Fruit fly (Drosophila melanogaster) whole organism, embryonic: ENCODE measurements around the gene CG18428.
A peak's percentile ranks its signal among the peaks of the same experiment; 100 is the strongest.

Source experiments
- Asciz ChIP-seq: fragments of 200-800 bp; sonication (Bioruptor generic); optimal IDR thresholded peaks from 2 replicates; lab custom pipeline; 2017; ENCODE audit warnings: missing biosample characterization, mild to moderate bottlenecking, missing genetic modification characterization, missing genetic modification reagents
- Atf6 ChIP-seq: fragments of 200-800 bp; sonication (Bioruptor generic); IDR thresholded peaks from 2 replicates; pipeline ENCODE4 v1.3.6; 2022; ENCODE audit warnings: missing biosample characterization, missing genetic modification characterization
- CG10321 ChIP-seq: fragments of 200-800 bp; sonication (Bioruptor generic); IDR thresholded peaks from 2 replicates; pipeline ENCODE4 v1.3.6; 2022; ENCODE audit warnings: missing biosample characterization, missing genetic modification characterization
- CG11456 ChIP-seq: fragments of 200-800 bp; sonication (Bioruptor generic); IDR thresholded peaks from 3 replicates; pipeline ENCODE4 v1.3.6; 2022; ENCODE audit warnings: missing biosample characterization, missing genetic modification characterization
- CG11504 ChIP-seq: fragments of 200-800 bp; sonication (Bioruptor generic); optimal IDR thresholded peaks from 3 replicates; lab custom pipeline; 2019; ENCODE audit warnings: missing biosample characterization, mild to moderate bottlenecking, missing genetic modification characterization, moderate library complexity
- CG13894 ChIP-seq: fragments of 200-800 bp; sonication (Bioruptor generic); optimal IDR thresholded peaks from 3 replicates; lab custom pipeline; 2018; ENCODE audit warnings: missing biosample characterization, mild to moderate bottlenecking, missing genetic modification characterization, moderate library complexity
- CG14860 ChIP-seq: fragments of 200-800 bp; sonication (Bioruptor generic); IDR thresholded peaks from 3 replicates; pipeline ENCODE4 v1.3.6; 2022; ENCODE audit warnings: missing biosample characterization, missing genetic modification characterization; ENCODE audit not compliant: partially characterized antibody
- CG17359 ChIP-seq: fragments of 200-800 bp; sonication (Bioruptor generic); optimal IDR thresholded peaks from 3 replicates; lab custom pipeline; 2018; ENCODE audit warnings: missing biosample characterization, mild to moderate bottlenecking, missing genetic modification characterization, moderate library complexity
- CG17829 ChIP-seq: fragments of 200-800 bp; optimal IDR thresholded peaks from 2 replicates; lab custom pipeline; 2019; ENCODE audit warnings: missing biosample characterization, mild to moderate bottlenecking, missing genetic modification characterization, moderate library complexity
- CG2875 ChIP-seq: fragments of 200-800 bp; sonication (Bioruptor generic); optimal IDR thresholded peaks from 2 replicates; lab custom pipeline; 2017; ENCODE audit warnings: missing biosample characterization, mild to moderate bottlenecking, missing genetic modification characterization, missing genetic modification reagents
- CG30403 ChIP-seq: fragments of 200-800 bp; sonication (Bioruptor generic); optimal IDR thresholded peaks from 3 replicates; lab custom pipeline; 2016; ENCODE audit warnings: missing biosample characterization, missing genetic modification characterization
- CG31365 ChIP-seq: fragments of 200-800 bp; sonication (Bioruptor generic); optimal IDR thresholded peaks from 2 replicates; lab custom pipeline; 2018; ENCODE audit warnings: missing biosample characterization, mild to moderate bottlenecking, missing genetic modification characterization
- CG3281 ChIP-seq: fragments of 200-800 bp; sonication (Bioruptor generic); optimal IDR thresholded peaks from 3 replicates; lab custom pipeline; 2017; ENCODE audit warnings: missing biosample characterization, mild to moderate bottlenecking, missing genetic modification characterization
- CG3995 ChIP-seq: fragments of 200-800 bp; sonication (Bioruptor generic); optimal IDR thresholded peaks from 3 replicates; lab custom pipeline; 2016; ENCODE audit warnings: missing biosample characterization, missing genetic modification characterization
- CG4404 ChIP-seq: fragments of 200-800 bp; sonication (Bioruptor generic); IDR thresholded peaks from 2 replicates; pipeline ENCODE4 v1.3.6; 2022; ENCODE audit warnings: missing biosample characterization, missing genetic modification characterization
- CG6175 ChIP-seq: fragments of 200-800 bp; sonication (Bioruptor generic); IDR thresholded peaks from 3 replicates; pipeline ENCODE4 v1.3.6; 2022; ENCODE audit warnings: missing biosample characterization, missing genetic modification characterization
- CG6765 ChIP-seq: fragments of 200-800 bp; sonication (Bioruptor generic); optimal IDR thresholded peaks from 3 replicates; lab custom pipeline; 2017; ENCODE audit warnings: missing biosample characterization, mild to moderate bottlenecking, missing genetic modification characterization
- CG7839 ChIP-seq: fragments of 200-800 bp; sonication (Bioruptor generic); optimal IDR thresholded peaks from 3 replicates; lab custom pipeline; 2018; ENCODE audit warnings: missing biosample characterization, mild to moderate bottlenecking, missing genetic modification characterization, moderate library complexity
- CG7963 ChIP-seq: fragments of 200-800 bp; sonication (Bioruptor generic); IDR thresholded peaks from 3 replicates; pipeline ENCODE4 v1.3.6; 2022; ENCODE audit warnings: missing biosample characterization, missing genetic modification characterization; ENCODE audit not compliant: partially characterized antibody
- CG9609 ChIP-seq: fragments of 200-800 bp; sonication (Bioruptor generic); optimal IDR thresholded peaks from 3 replicates; lab custom pipeline; 2016; ENCODE audit warnings: missing biosample characterization, missing genetic modification characterization
- CG9876 ChIP-seq: fragments of 200-800 bp; sonication (Bioruptor generic); optimal IDR thresholded peaks from 2 replicates; lab custom pipeline; 2016; ENCODE audit warnings: missing biosample characterization, missing genetic modification characterization
- CG9932 ChIP-seq: fragments of 200-800 bp; sonication (Bioruptor generic); IDR thresholded peaks from 2 replicates; pipeline ENCODE4 v1.3.6; 2022; ENCODE audit warnings: missing biosample characterization, missing genetic modification characterization
- CHES-1-like ChIP-seq: fragments of 200-800 bp; sonication (Bioruptor generic); optimal IDR thresholded peaks from 2 replicates; lab custom pipeline; 2016; ENCODE audit warnings: missing biosample characterization, missing genetic modification characterization
- D19A ChIP-seq: fragments of 200-800 bp; optimal IDR thresholded peaks from 3 replicates; lab custom pipeline; 2019; ENCODE audit warnings: missing biosample characterization, mild to moderate bottlenecking, missing genetic modification characterization, moderate library complexity
- ERR ChIP-seq: fragments of 200-800 bp; sonication (Bioruptor generic); optimal IDR thresholded peaks from 2 replicates; lab custom pipeline; 2016; ENCODE audit warnings: missing biosample characterization, missing genetic modification characterization
- Fer2 ChIP-seq: fragments of 200-800 bp; sonication (Bioruptor generic); optimal IDR thresholded peaks from 2 replicates; lab custom pipeline; 2018; ENCODE audit warnings: missing biosample characterization, mild to moderate bottlenecking, missing genetic modification characterization, moderate library complexity
- H2.0 ChIP-seq: fragments of 200-800 bp; sonication (Bioruptor generic); IDR thresholded peaks from 2 replicates; pipeline ENCODE4 v1.3.6; 2022; ENCODE audit warnings: missing biosample characterization, missing genetic modification characterization
- Hmx ChIP-seq: fragments of 200-800 bp; sonication (Bioruptor generic); optimal IDR thresholded peaks from 2 replicates; lab custom pipeline; 2016; ENCODE audit warnings: missing biosample characterization, missing genetic modification characterization
- Med ChIP-seq: fragments of 200-800 bp; sonication (Bioruptor generic); peaks from one replicate; lab custom pipeline; 2016; ENCODE audit warnings: missing biosample characterization, missing genetic modification characterization, mild to moderate bottlenecking, inconsistent platforms, moderate library complexity
- Meics ChIP-seq: fragments of 200-800 bp; sonication (Bioruptor generic); optimal IDR thresholded peaks from 2 replicates; lab custom pipeline; 2017; ENCODE audit warnings: missing biosample characterization, mild to moderate bottlenecking, missing genetic modification characterization
- Myb ChIP-seq: fragments of 200-800 bp; sonication (Bioruptor generic); optimal IDR thresholded peaks from 2 replicates; lab custom pipeline; 2016; ENCODE audit warnings: missing biosample characterization, missing genetic modification characterization
- Neu2 ChIP-seq: fragments of 200-800 bp; sonication (Bioruptor generic); optimal IDR thresholded peaks from 3 replicates; lab custom pipeline; 2016; ENCODE audit warnings: missing biosample characterization, missing genetic modification characterization, borderline replicate concordance
- Oli ChIP-seq: fragments of 200-800 bp; sonication (Bioruptor generic); optimal IDR thresholded peaks from 2 replicates; lab custom pipeline; 2018; ENCODE audit warnings: missing biosample characterization, mild to moderate bottlenecking, missing genetic modification characterization, moderate library complexity
- Opbp ChIP-seq: fragments of 200-800 bp; sonication (Bioruptor generic); IDR thresholded peaks from 3 replicates; pipeline ENCODE4 v1.3.6; 2022; ENCODE audit warnings: missing biosample characterization, missing genetic modification characterization; ENCODE audit not compliant: partially characterized antibody
- Spps ChIP-seq: fragments of 200-800 bp; sonication (Bioruptor generic); optimal IDR thresholded peaks from 2 replicates; lab custom pipeline; 2018; ENCODE audit warnings: missing biosample characterization, mild to moderate bottlenecking, missing genetic modification characterization
- YL-1 ChIP-seq: fragments of 200-800 bp; sonication (Bioruptor generic); optimal IDR thresholded peaks from 3 replicates; lab custom pipeline; 2017; ENCODE audit warnings: missing biosample characterization, mild to moderate bottlenecking, missing genetic modification characterization
- ara ChIP-seq: fragments of 200-800 bp; sonication (Bioruptor generic); IDR thresholded peaks from 2 replicates; pipeline ENCODE4 v1.3.6; 2022; ENCODE audit warnings: missing biosample characterization, missing genetic modification characterization
- disco-r ChIP-seq: fragments of 200-800 bp; sonication (Bioruptor generic); optimal IDR thresholded peaks from 2 replicates; lab custom pipeline; 2016; ENCODE audit warnings: missing biosample characterization, missing genetic modification characterization
- dm ChIP-seq: fragments of 200-800 bp; sonication (Bioruptor generic); optimal IDR thresholded peaks from 3 replicates; lab custom pipeline; 2016; ENCODE audit warnings: missing biosample characterization, missing genetic modification characterization
- gcm2 ChIP-seq: fragments of 200-800 bp; sonication (Bioruptor generic); optimal IDR thresholded peaks from 2 replicates; lab custom pipeline; 2016; ENCODE audit warnings: missing biosample characterization, missing genetic modification characterization
- grau ChIP-seq: fragments of 200-800 bp; optimal IDR thresholded peaks from 3 replicates; lab custom pipeline; 2019; ENCODE audit warnings: missing biosample characterization, mild to moderate bottlenecking, missing genetic modification characterization, moderate library complexity
- gro ChIP-seq: fragments of 200-800 bp; sonication (Bioruptor generic); optimal IDR thresholded peaks from 2 replicates; lab custom pipeline; 2016; ENCODE audit warnings: missing biosample characterization, missing genetic modification characterization
- maf-S ChIP-seq: fragments of 200-800 bp; sonication (Bioruptor generic); optimal IDR thresholded peaks from 2 replicates; lab custom pipeline; 2016; ENCODE audit warnings: missing biosample characterization, missing genetic modification characterization
- mam ChIP-seq: fragments of 200-800 bp; sonication (Bioruptor generic); optimal IDR thresholded peaks from 3 replicates; lab custom pipeline; 2016; ENCODE audit warnings: missing biosample characterization, missing genetic modification characterization
- pum ChIP-seq: fragments of 200-800 bp; sonication (Bioruptor generic); optimal IDR thresholded peaks from 2 replicates; lab custom pipeline; 2016; ENCODE audit warnings: missing biosample characterization, missing genetic modification characterization
- row ChIP-seq: fragments of 200-800 bp; sonication (Bioruptor generic); IDR thresholded peaks from 3 replicates; pipeline ENCODE4 v1.3.6; 2022; ENCODE audit warnings: missing biosample characterization, missing genetic modification characterization
- salm ChIP-seq: fragments of 200-800 bp; sonication (Bioruptor generic); optimal IDR thresholded peaks from 2 replicates; lab custom pipeline; 2018; ENCODE audit warnings: missing biosample characterization, mild to moderate bottlenecking, missing genetic modification characterization
- sens ChIP-seq: fragments of 200-800 bp; sonication (Bioruptor generic); peaks from one replicate; lab custom pipeline; 2016; ENCODE audit warnings: missing biosample characterization, missing genetic modification characterization
- trem ChIP-seq: fragments of 200-800 bp; optimal IDR thresholded peaks from 3 replicates; lab custom pipeline; 2019; ENCODE audit warnings: missing biosample characterization, mild to moderate bottlenecking, missing genetic modification characterization, moderate library complexity
- vfl ChIP-seq: fragments of 200-800 bp; sonication (Bioruptor generic); optimal IDR thresholded peaks from 2 replicates; lab custom pipeline; 2016; ENCODE audit warnings: missing biosample characterization, missing genetic modification characterization

The CG18428 gene

dm6 chr3R:24068830-24069229, 40.3 kb upstream of the CG18428 start (continued):
- TF ChIP-seq Myb (no peak), ara (no peak), CG17359 (tag; lab: Kevin White, UChicago) (no peak), CG9876 (no peak), maf-S (GFP tag; lab: Kevin White, UChicago) (no peak), Hmx (GFP tag; lab: Kevin White, UChicago) (no peak), vfl (GFP tag; lab: Kevin White, UChicago) (no peak), pum (GFP tag; lab: Kevin White, UChicago) (no peak), Opbp (GFP tag; lab: Robert Waterston, UW) (no peak), Atf6 (GFP tag; lab: Robert Waterston, UW) (0 out of 2 replicates have a peak, but pooled peaks have one; percentile 25), CG30403 (peak; percentile 12), Spps (tag; lab: Kevin White, UChicago) (no peak), gro (GFP tag; lab: Kevin White, UChicago) (no peak), YL-1 (GFP tag; lab: Kevin White, UChicago) (no peak), Meics (GFP tag; lab: Kevin White, UChicago) (no peak), salm (no peak), Fer2 (tag; lab: Kevin White, UChicago) (no peak), Med (GFP tag; lab: Kevin White, UChicago) (peak; percentile 64), Asciz (no peak), CG9609 (GFP tag; lab: Kevin White, UChicago) (no peak), trem (tag; lab: Kevin White, UChicago) (no peak), CG6175 (GFP tag; lab: Robert Waterston, UW) (no peak), CG7963 (GFP tag; lab: Robert Waterston, UW) (no peak), CG3995 (GFP tag; lab: Kevin White, UChicago) (no peak), CG6765 (GFP tag; lab: Kevin White, UChicago) (no peak), CHES-1-like (GFP tag; lab: Kevin White, UChicago) (no peak)

dm6 chr3R:24069965-24070364, 39.2 kb upstream of the CG18428 start:
- TF ChIP-seq dm (no peak), CG13894 (peak; percentile 96)

dm6 chr3R:24073703-24074102, 35.4 kb upstream of the CG18428 start:
- no peak for TF ChIP-seq mam
- no peak for TF ChIP-seq CG4404 (GFP tag; lab: Robert Waterston, UW)
- TF ChIP-seq CG17829 (tag; lab: Kevin White, UChicago) = no peak
- no peak for TF ChIP-seq disco-r
- no peak for TF ChIP-seq gcm2
- TF ChIP-seq D19A (tag; lab: Kevin White, UChicago) = no peak
- TF ChIP-seq CG11504 (tag; lab: Kevin White, UChicago) = peak; percentile 36
- TF ChIP-seq CG13894 = peak; percentile 41
- TF ChIP-seq CG31365 (tag; lab: Kevin White, UChicago) = no peak
- peak; percentile 40 for TF ChIP-seq CG3281 (GFP tag; lab: Kevin White, UChicago)
- TF ChIP-seq CG11456 (GFP tag; lab: Robert Waterston, UW) = peak; percentile 8; the same call in 1 of the 3 replicates
- TF ChIP-seq sens = peak; percentile 37
- no peak for TF ChIP-seq H2.0 (GFP tag; lab: Robert Waterston, UW)
- 0 out of 2 replicates have a peak, but pooled peaks have one; percentile 10 for TF ChIP-seq CG9932 (GFP tag; lab: Robert Waterston, UW)
- TF ChIP-seq grau (tag; lab: Kevin White, UChicago) = peak; percentile 16
- peak; percentile 5 for TF ChIP-seq Oli (tag; lab: Kevin White, UChicago)
- no peak for TF ChIP-seq CG14860
- TF ChIP-seq row (GFP tag; lab: Robert Waterston, UW) = peak; percentile 54; the same call in 2 of the 3 replicates
- TF ChIP-seq Neu2 = no peak
- peak; percentile 44 for TF ChIP-seq CG7839 (tag; lab: Kevin White, UChicago)
- TF ChIP-seq CG2875 (GFP tag; lab: Kevin White, UChicago) = no peak
- TF ChIP-seq ERR = no peak
- no peak for TF ChIP-seq CG10321
